Worm (Caenorhabditis elegans): Measurements from ENCODE around the gene dct-15.

- no peak for TF ChIP-seq him-1 (tag; optimal IDR thresholded peaks at IDR 0.05)
- TF ChIP-seq dao-5 (tag; optimal IDR thresholded peaks at IDR 0.05) = no peak
Observed at ce11 chrIV:9840984-9841590, 30.6 kb upstream of the dct-15 start, which contains the start of the genes kin-24 and msp-56.
